Worm (Caenorhabditis elegans) whole organism, L1 larva: ENCODE measurements around the gene C51E3.6.

ENCODE experiments used
- C04F5.9 ChIP-seq: sonication (generic microtip); optimal IDR thresholded peaks from 2 replicates; lab custom pipeline; 2016; ENCODE audit warnings: missing genetic modification characterization, missing compliant biosample characterization
- unc-62 ChIP-seq: fragments of 150-350 bp; optimal IDR thresholded peaks from 2 replicates; lab custom pipeline; 2014; ENCODE audit warnings: missing biosample characterization, missing genetic modification reagents, missing genetic modification characterization

DNA sequence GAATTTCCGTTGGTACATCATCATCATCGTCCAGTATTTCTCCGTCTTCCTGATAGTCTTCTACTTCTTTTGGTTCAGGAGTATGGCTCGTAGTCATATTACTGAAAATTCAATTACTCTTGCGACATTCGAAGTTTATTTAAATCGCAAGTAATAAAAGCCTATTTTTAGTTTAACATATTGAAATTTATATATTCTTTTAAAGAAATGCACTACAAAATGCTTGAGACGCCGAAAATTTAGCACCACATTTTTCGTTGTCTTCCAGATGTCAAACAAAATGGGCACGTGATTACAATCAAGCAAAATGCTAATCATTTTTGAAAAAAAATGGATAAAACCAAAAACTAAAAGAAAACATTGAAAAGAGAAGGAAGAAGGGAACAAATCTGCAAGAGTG is 45.8 kb upstream of the C51E3.6 start, which contains the start of gene zhit-3:
- TF ChIP-seq C04F5.9 (tag; lab: Kevin White, UChicago), result no peak
- TF ChIP-seq unc-62 (GFP tag; lab: Kevin White, UChicago), result no peak
